Fruit fly (Drosophila melanogaster) Kc167 (cell line): ENCODE data around the gene Acp24A4.

ENCODE experiments used
- Myc ChIP-seq: fragments of >200 bp; optimal IDR thresholded peaks from 2 replicates; lab custom pipeline; 2017; ENCODE audit warnings: missing external identifiers
- Sin3A ChIP-seq: fragments of >200 bp; optimal IDR thresholded peaks from 2 replicates; lab custom pipeline; 2018; ENCODE audit warnings: missing external identifiers
- h ChIP-seq: fragments of >200 bp; optimal IDR thresholded peaks from 3 replicates; lab custom pipeline; 2018; ENCODE audit warnings: missing external identifiers
- insv ChIP-seq: fragments of >200 bp; optimal IDR thresholded peaks from 3 replicates; lab custom pipeline; 2018; ENCODE audit warnings: missing external identifiers
- psq ChIP-seq: fragments of >200 bp; optimal IDR thresholded peaks from 2 replicates; lab custom pipeline; 2017; ENCODE audit warnings: missing external identifiers
- ttk ChIP-seq: sonication (Bioruptor generic); optimal IDR thresholded peaks from 2 replicates; lab custom pipeline; 2017; ENCODE audit warnings: missing external identifiers

The Acp24A4 gene

DNA sequence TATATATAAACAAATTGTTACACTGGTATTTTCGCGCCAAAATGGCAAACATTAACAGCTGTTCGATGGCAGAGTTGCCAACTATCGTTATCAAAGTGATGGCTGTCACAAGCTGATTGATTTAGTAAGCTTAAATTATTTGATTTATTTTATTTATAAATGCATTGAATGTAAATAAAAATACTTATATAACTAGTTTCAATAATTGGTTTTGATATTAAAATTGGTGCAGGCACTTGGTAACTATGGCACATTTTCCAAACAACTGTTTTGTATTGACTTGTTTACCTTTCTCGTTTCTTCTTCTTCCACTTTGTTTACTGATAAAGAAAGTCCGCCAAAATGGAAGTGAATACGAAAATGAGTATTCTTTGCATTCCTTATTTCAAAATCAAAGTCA lies 18.0 kb upstream of the Acp24A4 start, which contains the start of gene cutlet:
Gene cutlet, minus strand, starts transcription at position 84 of the 400 bp plus-strand sequence.
- no peak for TF ChIP-seq h
- TF ChIP-seq Myc (lab: Kevin White, UChicago): no peak
- no peak for TF ChIP-seq Sin3A (lab: Kevin White, UChicago)
- no peak for TF ChIP-seq ttk (lab: Kevin White, UChicago)
- no peak for TF ChIP-seq insv (lab: Kevin White, UChicago)
- TF ChIP-seq psq (lab: Kevin White, UChicago): no peak

DNA sequence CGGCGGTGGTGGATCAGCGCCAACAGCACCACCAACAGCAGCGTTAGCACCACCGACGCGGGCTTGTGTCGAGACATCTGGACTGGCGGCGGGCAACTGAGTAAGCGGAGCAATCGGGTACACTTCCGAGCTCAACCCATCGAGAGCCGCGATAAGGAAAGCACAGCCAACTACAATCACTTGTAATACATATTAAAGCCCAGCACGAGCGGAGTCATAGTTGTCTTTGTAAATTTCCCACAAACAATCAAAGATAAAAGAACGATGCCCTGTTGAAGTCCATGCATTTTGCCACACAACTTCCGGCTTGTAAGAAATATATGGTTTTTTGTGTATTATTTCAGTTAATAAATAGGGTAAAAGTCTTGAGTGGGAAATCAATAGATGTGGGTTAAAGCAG lies 13.3 kb upstream of the Acp24A4 start, which contains the start of gene CG31777:
Gene CG31777, minus strand, starts transcription at position 101 of the 400 bp plus-strand sequence.
- TF ChIP-seq h (no peak), psq (lab: Kevin White, UChicago) (no peak), Myc (lab: Kevin White, UChicago) (no peak), insv (lab: Kevin White, UChicago) (no peak), ttk (lab: Kevin White, UChicago) (no peak), Sin3A (lab: Kevin White, UChicago) (no peak)

DNA sequence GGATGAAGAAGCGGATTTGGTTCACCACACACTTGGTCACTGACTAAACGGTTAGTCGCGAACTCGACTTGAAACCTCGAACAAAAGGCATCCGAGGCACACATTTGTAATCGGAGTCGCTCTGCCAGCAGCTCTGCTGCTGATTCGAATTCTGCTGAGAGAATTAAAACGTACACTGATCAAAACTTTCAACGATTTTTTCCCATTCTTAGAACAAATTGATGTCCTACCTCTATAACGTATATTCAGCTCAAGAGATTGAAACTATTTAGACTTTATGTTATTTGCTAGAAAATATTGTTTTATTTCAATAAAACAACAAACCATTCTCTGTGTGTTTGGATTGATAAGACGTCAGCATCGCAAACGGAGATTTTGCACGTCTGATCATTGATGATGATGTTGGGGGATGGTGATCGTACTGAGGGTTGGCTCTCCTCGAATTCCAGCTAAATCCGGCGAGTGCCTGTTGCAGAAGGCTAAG lies 11.8 kb upstream of the Acp24A4 start, which contains the start of gene CG31778:
Gene CG31778, minus strand, starts transcription at position 51 of the 484 bp plus-strand sequence.
- TF ChIP-seq insv (lab: Kevin White, UChicago): no peak
- TF ChIP-seq Sin3A (lab: Kevin White, UChicago): no peak
- no peak for TF ChIP-seq psq (lab: Kevin White, UChicago)
- no peak for TF ChIP-seq Myc (lab: Kevin White, UChicago)
- no peak for TF ChIP-seq h
- no peak for TF ChIP-seq ttk (lab: Kevin White, UChicago)

DNA sequence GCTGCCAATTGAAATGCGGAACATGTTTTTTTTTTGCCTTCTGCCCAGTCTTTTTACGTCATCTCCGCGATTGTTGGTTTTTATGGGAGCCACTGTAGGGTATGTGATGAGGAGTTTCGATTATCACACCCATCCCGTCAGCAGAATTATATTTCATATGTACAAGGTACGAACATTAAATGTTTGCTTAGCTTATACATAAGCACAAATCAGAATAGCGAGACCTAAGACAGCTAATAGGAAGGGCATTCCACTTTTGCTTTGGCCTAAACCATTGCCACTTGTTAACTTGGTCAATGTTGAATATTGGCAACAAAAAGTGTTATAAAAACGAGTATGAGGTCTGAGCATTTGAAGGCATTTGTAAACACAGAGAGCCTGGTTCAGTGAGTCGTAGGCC lies 9.6 kb upstream of the Acp24A4 start, which contains the start of gene CG2816:
Gene CG2816, plus strand, starts transcription at position 400 of the 400 bp plus-strand sequence.
- TF ChIP-seq Sin3A (lab: Kevin White, UChicago) (no peak), h (no peak), ttk (lab: Kevin White, UChicago) (no peak), psq (lab: Kevin White, UChicago) (no peak), Myc (lab: Kevin White, UChicago) (no peak), insv (lab: Kevin White, UChicago) (no peak)

dm6 chr2L:3701526-3701925 lies 7.8 kb upstream of the Acp24A4 start, which contains the start of gene CG43145:
Gene CG43145, plus strand, starts transcription at chr2L:3701826.
- TF ChIP-seq Myc (lab: Kevin White, UChicago) (no peak), h (no peak), psq (lab: Kevin White, UChicago) (no peak), Sin3A (lab: Kevin White, UChicago) (no peak), insv (lab: Kevin White, UChicago) (no peak), ttk (lab: Kevin White, UChicago) (no peak)

DNA sequence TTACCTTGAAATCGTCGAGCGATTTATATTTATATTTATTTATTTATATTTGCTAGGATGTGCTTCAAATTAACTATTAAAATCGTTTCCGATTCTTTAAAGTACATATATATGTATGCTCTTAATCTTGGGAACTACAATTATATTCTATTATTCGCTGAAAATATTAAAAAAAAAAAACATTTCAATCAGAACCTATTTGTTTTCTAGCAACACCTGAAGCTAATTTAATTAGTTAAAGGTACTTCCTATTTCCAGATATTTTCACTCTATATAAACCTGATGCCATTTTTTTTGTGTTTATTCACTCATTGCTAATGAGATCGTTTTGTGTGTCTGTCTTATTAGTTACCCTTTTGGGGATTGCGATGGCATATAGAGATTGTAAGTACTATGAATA lies 7.3 kb upstream of the Acp24A4 start, which contains the start of gene CG42467:
Gene CG42467, plus strand, starts transcription at position 301 of the 400 bp plus-strand sequence.
- TF ChIP-seq psq (lab: Kevin White, UChicago): no peak
- TF ChIP-seq insv (lab: Kevin White, UChicago): no peak
- no peak for TF ChIP-seq Sin3A (lab: Kevin White, UChicago)
- TF ChIP-seq Myc (lab: Kevin White, UChicago): no peak
- no peak for TF ChIP-seq h
- no peak for TF ChIP-seq ttk (lab: Kevin White, UChicago)

DNA sequence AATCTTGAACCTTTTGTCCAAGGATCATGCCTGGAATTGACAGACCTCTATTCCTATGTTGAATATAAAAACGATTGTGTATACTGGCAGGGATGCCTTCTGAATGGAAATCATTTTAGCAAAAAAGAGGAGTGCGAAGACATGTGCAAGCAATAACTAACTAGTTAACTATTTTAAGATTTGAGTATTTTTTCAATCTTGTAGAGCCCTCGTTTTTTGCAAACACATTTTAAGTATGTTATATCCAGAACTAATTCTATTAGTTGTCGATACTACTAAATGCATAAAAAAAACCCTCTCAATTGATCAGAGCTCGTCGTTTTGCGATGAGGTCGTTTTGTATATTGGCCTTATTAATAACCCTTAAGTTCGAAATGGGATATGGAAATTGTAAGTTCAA lies 6.7 kb upstream of the Acp24A4 start, which contains the start of gene Sfp24C1:
Gene Sfp24C1, plus strand, starts transcription at position 301 of the 400 bp plus-strand sequence.
- TF ChIP-seq ttk (lab: Kevin White, UChicago): no peak
- TF ChIP-seq psq (lab: Kevin White, UChicago): no peak
- no peak for TF ChIP-seq h
- no peak for TF ChIP-seq Myc (lab: Kevin White, UChicago)
- TF ChIP-seq Sin3A (lab: Kevin White, UChicago): no peak
- no peak for TF ChIP-seq insv (lab: Kevin White, UChicago)

dm6 chr2L:3699895-3700294 lies 6.2 kb upstream of the Acp24A4 start, which contains the start of gene CG42465:
Gene CG42465, plus strand, starts transcription at chr2L:3700195.
- no peak for TF ChIP-seq psq (lab: Kevin White, UChicago)
- TF ChIP-seq Sin3A (lab: Kevin White, UChicago): no peak
- no peak for TF ChIP-seq Myc (lab: Kevin White, UChicago)

dm6 chr2L:3698992-3699514 lies 5.3 kb upstream of the Acp24A4 start, which contains the start of the genes CG10031 and CG42464:
Gene CG10031, minus strand, starts transcription at chr2L:3699092.
Gene CG42464, plus strand, starts transcription at chr2L:3699464.
- TF ChIP-seq psq (lab: Kevin White, UChicago) (no peak), Sin3A (lab: Kevin White, UChicago) (no peak), insv (lab: Kevin White, UChicago) (no peak), ttk (lab: Kevin White, UChicago) (no peak), h (no peak), Myc (lab: Kevin White, UChicago) (no peak)

DNA sequence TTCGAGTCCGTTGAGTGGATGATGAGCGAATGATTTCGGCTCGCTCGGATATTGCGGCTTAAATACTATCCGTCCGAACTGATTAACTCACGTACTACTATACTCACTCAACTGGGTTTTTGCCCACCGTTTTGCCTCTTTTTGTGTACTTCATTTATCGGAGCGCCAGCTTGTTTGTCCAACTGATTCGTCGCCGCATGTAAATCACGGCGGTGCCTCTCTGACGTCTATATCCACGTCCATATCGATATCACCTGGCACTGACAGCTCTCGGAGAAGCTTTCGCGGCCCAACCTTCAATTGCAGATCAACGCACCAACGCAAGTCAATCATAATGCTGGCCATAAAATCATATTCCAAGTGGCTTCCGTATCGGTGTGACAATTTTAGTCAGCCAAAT lies 4.1 kb upstream of the Acp24A4 start, which contains the start of gene CG3604:
Gene CG3604, minus strand, starts transcription at position 101 of the 400 bp plus-strand sequence.
- TF ChIP-seq Sin3A (lab: Kevin White, UChicago) (no peak), insv (lab: Kevin White, UChicago) (no peak), Myc (lab: Kevin White, UChicago) (no peak), ttk (lab: Kevin White, UChicago) (no peak), psq (lab: Kevin White, UChicago) (no peak), h (no peak)

- no peak for TF ChIP-seq h
- no peak for TF ChIP-seq psq (lab: Kevin White, UChicago)
- no peak for TF ChIP-seq Sin3A (lab: Kevin White, UChicago)
- TF ChIP-seq ttk (lab: Kevin White, UChicago): no peak
Observed at dm6 chr2L:3696438-3696837, 2.7 kb upstream of the Acp24A4 start, which contains the start of gene IM33. Gene IM33, minus strand, starts transcription at chr2L:3696658.
